Worm (Caenorhabditis elegans) whole organism, mixed stage, embryonic: ENCODE data around the gene B0222.15.

ENCODE experiments used
- elt-1 ChIP-seq: sonication (generic microtip); optimal IDR thresholded peaks from 2 replicates; lab custom pipeline; 2017; ENCODE audit warnings: missing genetic modification characterization, mild to moderate bottlenecking, missing compliant biosample characterization, antibody characterized with exemption, moderate library complexity, borderline replicate concordance; ENCODE audit not compliant: insufficient read depth
- lin-32 ChIP-seq: fragments of 200-800 bp; sonication (Bioruptor generic); optimal IDR thresholded peaks from 2 replicates; lab custom pipeline; 2018; ENCODE audit warnings: mild to moderate bottlenecking, missing genetic modification characterization, missing compliant biosample characterization
- lsy-2 ChIP-seq: fragments of 150-350 bp; optimal IDR thresholded peaks from 2 replicates; lab custom pipeline; 2014; ENCODE audit warnings: missing biosample characterization, missing genetic modification characterization
- nhr-12 ChIP-seq: fragments of 150-350 bp; optimal IDR thresholded peaks from 2 replicates; lab custom pipeline; 2014; ENCODE audit warnings: missing biosample characterization, missing genetic modification characterization
- nhr-28 ChIP-seq: fragments of 150-350 bp; optimal IDR thresholded peaks from 2 replicates; lab custom pipeline; 2014; ENCODE audit warnings: missing biosample characterization, missing genetic modification characterization
- pha-4 ChIP-seq: fragments of 150-350 bp; optimal IDR thresholded peaks from 2 replicates; lab custom pipeline; 2018; ENCODE audit warnings: missing biosample characterization, missing genetic modification reagents, missing genetic modification characterization
- snpc-4 ChIP-seq: fragments of 150-350 bp; optimal IDR thresholded peaks from 2 replicates; lab custom pipeline; 2014; ENCODE audit warnings: missing biosample characterization, missing genetic modification characterization
- unc-62 ChIP-seq: fragments of 150-350 bp; optimal IDR thresholded peaks from 2 replicates; lab custom pipeline; 2014; ENCODE audit warnings: missing biosample characterization, missing genetic modification reagents, missing genetic modification characterization
- ztf-11 ChIP-seq: fragments of 150-350 bp; optimal IDR thresholded peaks from 2 replicates; lab custom pipeline; 2014; ENCODE audit warnings: missing biosample characterization, missing genetic modification characterization

ce11 chrV:9168089-9168488 lies 11.5 kb upstream of the B0222.15 start, which contains the start of gene B0222.11:
- TF ChIP-seq ztf-11 (tag; lab: Kevin White, UChicago), result no peak
- no peak for TF ChIP-seq snpc-4 (tag; lab: Kevin White, UChicago)
- no peak for TF ChIP-seq lin-32 (GFP tag; lab: Kevin White, UChicago)
- TF ChIP-seq nhr-12 (tag; lab: Kevin White, UChicago), result no peak
- TF ChIP-seq unc-62 (GFP tag; lab: Kevin White, UChicago), result no peak
- no peak for TF ChIP-seq nhr-28
- no peak for TF ChIP-seq pha-4
- no peak for TF ChIP-seq lsy-2
- TF ChIP-seq elt-1 (tag; lab: Kevin White, UChicago), result no peak
